Worm (Caenorhabditis elegans): ENCODE data around the gene pkd-2.

ce11 chrIV:15202923-15203322, 31.9 kb downstream of the pkd-2 start, which contains the start of gene sra-30:
- TF ChIP-seq W03F9.2 (tag; optimal IDR thresholded peaks at IDR 0.05) (no peak), dao-5 (tag; optimal IDR thresholded peaks at IDR 0.05) (no peak), him-1 (tag; optimal IDR thresholded peaks at IDR 0.05) (no peak)

Measured in whole organism, L4/young adult.